Fruit fly (Drosophila melanogaster) ovary, adult (tissue): ENCODE measurements around the gene Tat.
A peak's percentile ranks its signal among the peaks of the same experiment; 100 is the strongest.

Experiments used
- CG17801 ChIP-seq: fragments of 200-800 bp; optimal IDR thresholded peaks from 2 replicates; lab custom pipeline; 2019; ENCODE audit warnings: missing biosample characterization, mild to moderate bottlenecking, missing genetic modification characterization, moderate library complexity; ENCODE audit not compliant: partially characterized antibody

Gene Tat

DNA sequence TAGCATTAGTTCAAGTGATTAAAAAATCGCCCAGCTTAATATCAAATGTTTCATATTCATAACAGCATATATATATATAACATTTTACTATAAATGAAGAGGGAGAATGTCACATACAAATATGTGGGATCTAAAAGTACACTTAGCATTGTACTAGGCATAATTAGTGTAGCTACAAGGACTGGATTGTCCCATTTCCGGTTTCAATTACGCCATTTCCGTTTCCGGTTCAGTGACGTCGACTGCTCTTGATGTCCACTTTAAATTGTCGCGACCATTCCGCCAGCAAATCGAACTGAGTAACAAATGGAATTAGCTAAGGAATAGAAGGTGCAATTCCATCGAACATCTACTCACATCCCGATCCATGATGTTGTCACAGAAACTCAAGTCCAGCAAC is 26.6 kb upstream of the Tat start:
- no peak for TF ChIP-seq CG17801 (GFP tag; lab: Kevin White, UChicago)

- TF ChIP-seq CG17801 (GFP tag; lab: Kevin White, UChicago) = peak; percentile 92
Observed at dm6 chrX:14237873-14238394, 23.1 kb upstream of the Tat start, which contains the start of the genes Fbxl4 and Dus2. Fbxl4 (minus strand) TSS chrX:14237923. Dus2 (plus strand) TSS chrX:14237988.

DNA sequence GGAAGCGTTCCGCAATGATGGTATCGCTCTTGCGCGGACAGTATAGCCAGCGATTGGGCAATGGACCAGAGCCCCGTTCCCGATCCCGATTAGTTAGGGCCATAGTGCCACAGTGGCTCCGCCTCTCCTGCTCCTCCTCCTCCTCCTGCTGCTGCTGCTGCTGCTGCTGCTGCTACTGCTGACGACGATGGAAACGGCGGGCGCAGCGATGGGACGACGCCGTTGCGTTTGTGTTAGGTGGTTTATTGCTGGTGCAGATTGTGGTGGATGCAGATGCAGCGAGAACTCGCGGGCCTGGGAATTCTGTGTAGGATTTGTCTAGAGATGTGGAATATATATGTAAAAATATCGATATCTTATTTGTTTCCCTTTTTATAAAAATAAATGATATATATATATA is 18.5 kb upstream of the Tat start, which contains the start of gene mRNA-cap:
TSS of gene mRNA-cap (minus strand) at position 344 of the 400 bp plus-strand sequence.
- TF ChIP-seq CG17801 (GFP tag; lab: Kevin White, UChicago) = no peak

DNA sequence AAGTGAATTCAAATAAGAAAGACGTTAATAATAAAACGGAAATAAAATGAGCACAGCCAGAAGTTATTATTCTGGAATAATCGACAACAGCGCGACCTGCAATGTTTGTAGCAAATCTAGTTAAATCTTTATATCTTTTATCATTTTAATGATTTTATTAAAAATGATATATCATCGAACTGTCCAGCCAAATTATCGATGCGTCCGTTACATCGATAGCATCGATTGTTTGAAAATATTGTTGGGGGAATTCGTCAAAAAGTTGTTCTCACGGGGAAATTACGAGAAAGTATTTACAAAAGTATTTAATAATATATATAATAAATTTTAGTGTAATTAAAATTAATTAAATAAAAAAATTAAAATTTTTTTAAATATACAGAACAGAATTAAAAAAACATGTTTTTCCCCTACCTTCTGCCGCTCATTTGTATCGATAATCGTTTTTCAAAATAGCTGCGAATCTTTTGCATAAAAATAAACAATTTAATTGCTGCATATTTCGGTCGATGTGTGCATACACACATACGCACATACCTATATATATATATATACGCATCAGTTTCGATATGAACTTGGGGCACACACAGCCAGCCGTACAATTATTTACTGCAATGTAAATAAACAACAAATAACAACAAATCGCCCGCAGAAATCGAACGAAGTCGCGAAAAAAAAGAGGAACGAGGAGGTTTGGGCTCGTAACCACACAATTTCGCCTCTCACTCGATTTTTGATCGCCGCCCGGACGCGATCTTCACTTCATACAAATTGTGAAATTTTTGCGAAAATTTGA is 17.9 kb upstream of the Tat start, which contains the start of gene CG32599:
TSS of gene CG32599 (plus strand) at position 746 of the 796 bp plus-strand sequence.
- no peak for TF ChIP-seq CG17801 (GFP tag; lab: Kevin White, UChicago)

- no peak for TF ChIP-seq CG17801 (GFP tag; lab: Kevin White, UChicago)
Observed at dm6 chrX:14247035-14247786, 13.8 kb upstream of the Tat start, which contains the start of gene mud. mud (plus strand) TSS chrX:14247732.

- no peak for TF ChIP-seq CG17801 (GFP tag; lab: Kevin White, UChicago)
Observed at dm6 chrX:14265149-14265548, 4.1 kb downstream of the Tat start.

- TF ChIP-seq CG17801 (GFP tag; lab: Kevin White, UChicago) = no peak
Observed at dm6 chrX:14266075-14266474, 5.1 kb downstream of the Tat start, which contains the start of the genes CG13404 and na. CG13404 (minus strand) TSS chrX:14266250. na (plus strand) TSS chrX:14266367.

dm6 chrX:14277435-14277834 is 16.4 kb downstream of the Tat start, which contains the start of gene Muc12Ea:
Muc12Ea (plus strand) TSS chrX:14277735.
- no peak for TF ChIP-seq CG17801 (GFP tag; lab: Kevin White, UChicago)

dm6 chrX:14289293-14289692 is 28.3 kb downstream of the Tat start, which contains the start of gene CG9400:
CG9400 (minus strand) TSS chrX:14289393.
- no peak for TF ChIP-seq CG17801 (GFP tag; lab: Kevin White, UChicago)
